Worm (Caenorhabditis elegans) whole organism, early embryonic: ENCODE measurements around the gene lgc-29.

Experiments used
- B0310.2 ChIP-seq: sonication (generic microtip); optimal IDR thresholded peaks from 2 replicates; lab custom pipeline; 2016; ENCODE audit warnings: mild to moderate bottlenecking, missing genetic modification characterization, missing compliant biosample characterization
- F13C5.2 ChIP-seq: sonication (generic microtip); optimal IDR thresholded peaks from 2 replicates; lab custom pipeline; 2017; ENCODE audit warnings: mild to moderate bottlenecking, missing genetic modification characterization, inconsistent platforms, missing compliant biosample characterization
- aly-1 ChIP-seq: sonication (generic microtip); optimal IDR thresholded peaks from 2 replicates; lab custom pipeline; 2016; ENCODE audit warnings: missing genetic modification characterization, missing compliant biosample characterization
- ama-1 ChIP-seq: fragments of 150-350 bp; optimal IDR thresholded peaks from 2 replicates; lab custom pipeline; 2014
- ceh-13 ChIP-seq: fragments of 200-800 bp; sonication (Bioruptor generic); optimal IDR thresholded peaks from 2 replicates; lab custom pipeline; 2018; ENCODE audit warnings: mild to moderate bottlenecking, missing genetic modification characterization, missing compliant biosample characterization
- ceh-36 ChIP-seq: sonication (generic microtip); optimal IDR thresholded peaks from 2 replicates; lab custom pipeline; 2016; ENCODE audit warnings: missing genetic modification characterization, inconsistent platforms, missing compliant biosample characterization
- ets-7 ChIP-seq: sonication (generic microtip); optimal IDR thresholded peaks from 2 replicates; lab custom pipeline; 2016; ENCODE audit warnings: missing genotype, missing genetic modification characterization, missing compliant biosample characterization
- flt-1 ChIP-seq: fragments of 200-800 bp; sonication (Bioruptor generic); IDR thresholded peaks from 2 replicates; pipeline ENCODE4 v1.3.6; 2022; ENCODE audit warnings: missing genetic modification characterization, missing compliant biosample characterization
- hmbx-1 ChIP-seq: sonication (generic microtip); optimal IDR thresholded peaks from 2 replicates; lab custom pipeline; 2016; ENCODE audit warnings: mild to moderate bottlenecking, missing genetic modification characterization, missing compliant biosample characterization
- hmg-4 ChIP-seq: fragments of 200-800 bp; sonication (Bioruptor generic); optimal IDR thresholded peaks from 2 replicates; lab custom pipeline; 2018; ENCODE audit warnings: mild to moderate bottlenecking, missing genetic modification characterization, missing compliant biosample characterization
- hnd-1 ChIP-seq: sonication (generic microtip); optimal IDR thresholded peaks from 2 replicates; lab custom pipeline; 2016; ENCODE audit warnings: missing genetic modification characterization, missing compliant biosample characterization
- pes-1 ChIP-seq: fragments of 200-800 bp; sonication (Bioruptor generic); IDR thresholded peaks from 2 replicates; pipeline ENCODE4 v1.3.6; 2022; ENCODE audit warnings: missing genetic modification reagents, missing genetic modification characterization, missing compliant biosample characterization
- scrt-1 ChIP-seq: fragments of 200-800 bp; sonication (Bioruptor generic); IDR thresholded peaks from 2 replicates; pipeline ENCODE4 v1.3.6; 2022; ENCODE audit warnings: missing genetic modification characterization, missing compliant biosample characterization
- sea-1 ChIP-seq: fragments of 200-800 bp; sonication (Bioruptor generic); conservative IDR thresholded peaks from 2 replicates; pipeline ENCODE4 v1.3.6; 2022; ENCODE audit warnings: missing genetic modification characterization, missing compliant biosample characterization
- tbx-11 ChIP-seq: fragments of 200-800 bp; sonication (Bioruptor generic); IDR thresholded peaks from 2 replicates; pipeline ENCODE4 v1.3.6; 2022; ENCODE audit warnings: missing genetic modification characterization, missing compliant biosample characterization
- tbx-37 ChIP-seq: fragments of 200-800 bp; sonication (Bioruptor generic); conservative IDR thresholded peaks from 2 replicates; pipeline ENCODE4 v1.3.6; 2022; ENCODE audit warnings: missing genetic modification reagents, missing genetic modification characterization, missing compliant biosample characterization
- tra-4 ChIP-seq: sonication (generic microtip); optimal IDR thresholded peaks from 2 replicates; lab custom pipeline; 2017; ENCODE audit warnings: missing genetic modification characterization, missing compliant biosample characterization

lgc-29 gene

ce11 chrV:4129604-4130003 lies 9.2 kb upstream of the lgc-29 start, which contains the start of gene phat-4:
Gene phat-4 (plus strand): TSS chrV:4129904.
- no peak for TF ChIP-seq sea-1 (GFP tag; lab: Robert Waterston, UW)
- no peak for TF ChIP-seq hmg-4 (GFP tag; lab: Kevin White, UChicago)
- TF ChIP-seq scrt-1 (GFP tag; lab: Robert Waterston, UW), result no peak
- no peak for TF ChIP-seq hnd-1 (tag; lab: Kevin White, UChicago)
- no peak for TF ChIP-seq aly-1 (tag; lab: Kevin White, UChicago)
- TF ChIP-seq ama-1 (lab: Kevin White, UChicago), result no peak
- no peak for TF ChIP-seq ceh-13
- no peak for TF ChIP-seq tbx-37 (GFP tag; lab: Robert Waterston, UW)
- no peak for TF ChIP-seq flt-1
- TF ChIP-seq ets-7, result no peak
- no peak for TF ChIP-seq B0310.2 (tag; lab: Kevin White, UChicago)
- no peak for TF ChIP-seq F13C5.2 (tag; lab: Kevin White, UChicago)
- TF ChIP-seq tra-4 (tag; lab: Kevin White, UChicago), result no peak
- no peak for TF ChIP-seq tbx-11 (GFP tag; lab: Robert Waterston, UW)
- TF ChIP-seq pes-1 (GFP tag; lab: Robert Waterston, UW), result no peak
- TF ChIP-seq ceh-36, result no peak

ce11 chrV:4131471-4131939 lies 7.3 kb upstream of the lgc-29 start, which contains the start of gene nhr-57:
Gene nhr-57 (plus strand): TSS chrV:4131889.
- TF ChIP-seq scrt-1 (GFP tag; lab: Robert Waterston, UW), result no peak
- no peak for TF ChIP-seq aly-1 (tag; lab: Kevin White, UChicago)
- TF ChIP-seq hnd-1 (tag; lab: Kevin White, UChicago), result no peak
- TF ChIP-seq tbx-11 (GFP tag; lab: Robert Waterston, UW), result no peak
- no peak for TF ChIP-seq tbx-37 (GFP tag; lab: Robert Waterston, UW)
- no peak for TF ChIP-seq ceh-36
- no peak for TF ChIP-seq tra-4 (tag; lab: Kevin White, UChicago)
- TF ChIP-seq ets-7, result no peak
- no peak for TF ChIP-seq F13C5.2 (tag; lab: Kevin White, UChicago)
- no peak for TF ChIP-seq B0310.2 (tag; lab: Kevin White, UChicago)
- TF ChIP-seq sea-1 (GFP tag; lab: Robert Waterston, UW), result no peak
- no peak for TF ChIP-seq hmbx-1 (tag; lab: Kevin White, UChicago)
- TF ChIP-seq hmg-4 (GFP tag; lab: Kevin White, UChicago), result no peak
- TF ChIP-seq ama-1 (lab: Kevin White, UChicago), result no peak
- TF ChIP-seq flt-1, result no peak
- TF ChIP-seq ceh-13, result no peak
- no peak for TF ChIP-seq pes-1 (GFP tag; lab: Robert Waterston, UW)

ce11 chrV:4134728-4135127 lies 4.1 kb upstream of the lgc-29 start, which contains the start of gene lgc-1:
Gene lgc-1 (plus strand): TSS chrV:4135028.
- TF ChIP-seq tbx-37 (GFP tag; lab: Robert Waterston, UW) (no peak), scrt-1 (GFP tag; lab: Robert Waterston, UW) (no peak), pes-1 (GFP tag; lab: Robert Waterston, UW) (no peak), hmbx-1 (tag; lab: Kevin White, UChicago) (no peak), ets-7 (no peak), flt-1 (no peak), hnd-1 (tag; lab: Kevin White, UChicago) (no peak), F13C5.2 (tag; lab: Kevin White, UChicago) (no peak), B0310.2 (tag; lab: Kevin White, UChicago) (no peak)

- TF ChIP-seq tbx-11 (GFP tag; lab: Robert Waterston, UW) (no peak), hnd-1 (tag; lab: Kevin White, UChicago) (no peak), pes-1 (GFP tag; lab: Robert Waterston, UW) (no peak), B0310.2 (tag; lab: Kevin White, UChicago) (no peak), ama-1 (lab: Kevin White, UChicago) (no peak), ets-7 (no peak), F13C5.2 (tag; lab: Kevin White, UChicago) (no peak), scrt-1 (GFP tag; lab: Robert Waterston, UW) (no peak), tra-4 (tag; lab: Kevin White, UChicago) (no peak), sea-1 (GFP tag; lab: Robert Waterston, UW) (no peak), flt-1 (no peak), aly-1 (tag; lab: Kevin White, UChicago) (no peak), ceh-36 (no peak), tbx-37 (GFP tag; lab: Robert Waterston, UW) (no peak), hmbx-1 (tag; lab: Kevin White, UChicago) (no peak)
Observed at ce11 chrV:4143034-4143433, 4.2 kb downstream of the lgc-29 start.

- no peak for TF ChIP-seq scrt-1 (GFP tag; lab: Robert Waterston, UW)
Observed at ce11 chrV:4144205-4144604, 5.4 kb downstream of the lgc-29 start, which contains the start of gene Y45G5AL.1. Gene Y45G5AL.1 (plus strand): TSS chrV:4144505.

ce11 chrV:4151400-4151799 lies 12.6 kb downstream of the lgc-29 start:
- TF ChIP-seq hnd-1 (tag; lab: Kevin White, UChicago) (no peak), tbx-37 (GFP tag; lab: Robert Waterston, UW) (no peak), tbx-11 (GFP tag; lab: Robert Waterston, UW) (no peak), hmbx-1 (tag; lab: Kevin White, UChicago) (no peak), aly-1 (tag; lab: Kevin White, UChicago) (no peak), F13C5.2 (tag; lab: Kevin White, UChicago) (no peak), sea-1 (GFP tag; lab: Robert Waterston, UW) (no peak), scrt-1 (GFP tag; lab: Robert Waterston, UW) (no peak), tra-4 (tag; lab: Kevin White, UChicago) (no peak), ets-7 (no peak), B0310.2 (tag; lab: Kevin White, UChicago) (no peak)

- TF ChIP-seq ceh-13 (no peak), scrt-1 (GFP tag; lab: Robert Waterston, UW) (no peak), sea-1 (GFP tag; lab: Robert Waterston, UW) (no peak), hmbx-1 (tag; lab: Kevin White, UChicago) (no peak), tra-4 (tag; lab: Kevin White, UChicago) (no peak), tbx-37 (GFP tag; lab: Robert Waterston, UW) (no peak), hnd-1 (tag; lab: Kevin White, UChicago) (no peak), ama-1 (lab: Kevin White, UChicago) (no peak), F13C5.2 (tag; lab: Kevin White, UChicago) (no peak), B0310.2 (tag; lab: Kevin White, UChicago) (no peak), aly-1 (tag; lab: Kevin White, UChicago) (no peak), ets-7 (no peak)
Observed at ce11 chrV:4152200-4152599, 13.4 kb downstream of the lgc-29 start, which contains the start of gene Y45G5AM.6. Gene Y45G5AM.6 (minus strand): TSS chrV:4152300.
